Fruit fly (Drosophila melanogaster) whole organism, embryonic: ENCODE data around the gene CG14332.
A peak's percentile ranks its signal among the peaks of the same experiment; 100 is the strongest.

Experiments
- Bgb ChIP-seq: fragments of 200-800 bp; sonication (Bioruptor generic); IDR thresholded peaks from 2 replicates; pipeline ENCODE4 v1.3.6; 2022; ENCODE audit warnings: missing biosample characterization, missing genetic modification characterization; ENCODE audit not compliant: partially characterized antibody
- CG10366 ChIP-seq: fragments of 200-800 bp; sonication (Bioruptor generic); IDR thresholded peaks from 2 replicates; pipeline ENCODE4 v1.3.6; 2022; ENCODE audit warnings: missing biosample characterization, missing genetic modification characterization
- CG10979 ChIP-seq: fragments of 200-800 bp; sonication (Bioruptor generic); optimal IDR thresholded peaks from 2 replicates; lab custom pipeline; 2018; ENCODE audit warnings: missing biosample characterization, mild to moderate bottlenecking, missing genetic modification characterization, moderate library complexity
- CG11247 ChIP-seq: fragments of 200-800 bp; sonication (Bioruptor generic); IDR thresholded peaks from 2 replicates; pipeline ENCODE4 v1.3.6; 2022; ENCODE audit warnings: missing biosample characterization, missing genetic modification characterization
- CG11560 ChIP-seq: fragments of 200-800 bp; sonication (Bioruptor generic); IDR thresholded peaks from 3 replicates; pipeline ENCODE4 v1.3.6; 2022; ENCODE audit warnings: missing biosample characterization, missing genetic modification characterization
- CG15479 ChIP-seq: fragments of 200-800 bp; sonication (Bioruptor generic); optimal IDR thresholded peaks from 3 replicates; lab custom pipeline; 2019; ENCODE audit warnings: missing biosample characterization, mild to moderate bottlenecking, missing genetic modification characterization, moderate library complexity
- CG16779 ChIP-seq: fragments of 200-800 bp; sonication (Bioruptor generic); IDR thresholded peaks from 2 replicates; pipeline ENCODE4 v1.3.6; 2022; ENCODE audit warnings: missing biosample characterization, missing genetic modification characterization
- CG16863 ChIP-seq: fragments of 200-800 bp; sonication (Bioruptor generic); optimal IDR thresholded peaks from 3 replicates; lab custom pipeline; 2016; ENCODE audit warnings: missing biosample characterization, missing genetic modification characterization
- CG18476 ChIP-seq: fragments of 200-800 bp; sonication (Bioruptor generic); optimal IDR thresholded peaks from 2 replicates; lab custom pipeline; 2016; ENCODE audit warnings: missing biosample characterization, mild to moderate bottlenecking, missing genetic modification characterization
- CG30431 ChIP-seq: fragments of 200-800 bp; sonication (Bioruptor generic); optimal IDR thresholded peaks from 2 replicates; lab custom pipeline; 2017; ENCODE audit warnings: missing biosample characterization, missing genetic modification characterization
- CG31388 ChIP-seq: fragments of 200-800 bp; sonication (Bioruptor generic); optimal IDR thresholded peaks from 2 replicates; lab custom pipeline; 2016; ENCODE audit warnings: missing biosample characterization, missing genetic modification characterization
- CG31441 ChIP-seq: fragments of 200-800 bp; sonication (Bioruptor generic); IDR thresholded peaks from 2 replicates; pipeline ENCODE4 v1.3.6; 2022; ENCODE audit warnings: missing biosample characterization, missing genetic modification characterization
- CG3281 ChIP-seq: fragments of 200-800 bp; sonication (Bioruptor generic); optimal IDR thresholded peaks from 3 replicates; lab custom pipeline; 2017; ENCODE audit warnings: missing biosample characterization, mild to moderate bottlenecking, missing genetic modification characterization
- CG4707 ChIP-seq: fragments of 200-800 bp; sonication (Bioruptor generic); optimal IDR thresholded peaks from 2 replicates; lab custom pipeline; 2018; ENCODE audit warnings: missing biosample characterization, mild to moderate bottlenecking, missing genetic modification characterization, moderate library complexity
- CG5180 ChIP-seq: fragments of 200-800 bp; sonication (Bioruptor generic); optimal IDR thresholded peaks from 3 replicates; lab custom pipeline; 2017; ENCODE audit warnings: missing biosample characterization, missing genetic modification characterization, mild to moderate bottlenecking, moderate library complexity, missing genetic modification reagents
- CG5245 ChIP-seq: fragments of 200-800 bp; sonication (Bioruptor generic); optimal IDR thresholded peaks from 3 replicates; lab custom pipeline; 2016; ENCODE audit warnings: missing biosample characterization, missing genetic modification characterization
- CG5953 ChIP-seq: fragments of 200-800 bp; sonication (Bioruptor generic); IDR thresholded peaks from 2 replicates; pipeline ENCODE4 v1.3.6; 2022; ENCODE audit warnings: missing biosample characterization, missing genetic modification characterization
- CG7357 ChIP-seq: fragments of 200-800 bp; sonication (Bioruptor generic); IDR thresholded peaks from 3 replicates; pipeline ENCODE4 v1.3.6; 2022; ENCODE audit warnings: missing biosample characterization, missing genetic modification characterization
- CG7839 ChIP-seq: fragments of 200-800 bp; sonication (Bioruptor generic); optimal IDR thresholded peaks from 3 replicates; lab custom pipeline; 2018; ENCODE audit warnings: missing biosample characterization, mild to moderate bottlenecking, missing genetic modification characterization, moderate library complexity
- CG8290 ChIP-seq, 3 experiments: fragments of 200-800 bp; sonication (Bioruptor generic); optimal IDR thresholded peaks; 2 replicates each; lab custom pipeline; 2016 to 2019; ENCODE audit warnings: missing biosample characterization in 3 of 3, missing genetic modification characterization in 3 of 3, mild to moderate bottlenecking in 2 of 3, moderate library complexity in 1 of 3
- CG9727 ChIP-seq: fragments of 200-800 bp; sonication (Bioruptor generic); optimal IDR thresholded peaks from 3 replicates; lab custom pipeline; 2017; ENCODE audit warnings: missing biosample characterization, mild to moderate bottlenecking, missing genetic modification characterization
- CoRest ChIP-seq: fragments of 200-800 bp; sonication (Bioruptor generic); optimal IDR thresholded peaks from 3 replicates; lab custom pipeline; 2018; ENCODE audit warnings: missing biosample characterization, mild to moderate bottlenecking, missing genetic modification characterization, moderate library complexity
- Dad ChIP-seq: fragments of 200-800 bp; sonication (Bioruptor generic); optimal IDR thresholded peaks from 3 replicates; lab custom pipeline; 2016; ENCODE audit warnings: missing biosample characterization, missing genetic modification characterization
- Fer2 ChIP-seq: fragments of 200-800 bp; sonication (Bioruptor generic); optimal IDR thresholded peaks from 2 replicates; lab custom pipeline; 2018; ENCODE audit warnings: missing biosample characterization, mild to moderate bottlenecking, missing genetic modification characterization, moderate library complexity
- Fer3 ChIP-seq: fragments of 200-800 bp; sonication (Bioruptor generic); optimal IDR thresholded peaks from 2 replicates; lab custom pipeline; 2018; ENCODE audit warnings: missing biosample characterization, mild to moderate bottlenecking, missing genetic modification characterization, moderate library complexity
- Gug ChIP-seq: fragments of 200-800 bp; sonication (Bioruptor generic); IDR thresholded peaks from 4 replicates; pipeline ENCODE4 v1.3.6; 2022; ENCODE audit warnings: missing biosample characterization, missing genetic modification characterization
- Hr51 ChIP-seq, 2 experiments: fragments of 200-800 bp; sonication (Bioruptor generic); optimal IDR thresholded peaks; 2 replicates in 1 of 2; 3 replicates in 1 of 2; lab custom pipeline; 2016 to 2018; ENCODE audit warnings: missing biosample characterization in 2 of 2, missing genetic modification characterization in 2 of 2, mild to moderate bottlenecking in 1 of 2, moderate library complexity in 1 of 2
- Hsf ChIP-seq: fragments of 200-800 bp; sonication (Bioruptor generic); optimal IDR thresholded peaks from 3 replicates; lab custom pipeline; 2016; ENCODE audit warnings: missing biosample characterization, missing genetic modification characterization
- Jarid2 ChIP-seq: fragments of 200-800 bp; sonication (Bioruptor generic); optimal IDR thresholded peaks from 3 replicates; lab custom pipeline; 2017; ENCODE audit warnings: mild to moderate bottlenecking, missing biosample characterization, missing genetic modification reagents, missing genetic modification characterization
- Optix ChIP-seq: fragments of 200-800 bp; sonication (Bioruptor generic); IDR thresholded peaks from 3 replicates; pipeline ENCODE4 v1.3.6; 2022; ENCODE audit warnings: missing biosample characterization, missing genetic modification characterization
- Ssrp ChIP-seq: fragments of 200-800 bp; sonication (Bioruptor generic); optimal IDR thresholded peaks from 2 replicates; lab custom pipeline; 2018; ENCODE audit warnings: missing biosample characterization, mild to moderate bottlenecking, missing genetic modification characterization, moderate library complexity
- abd-A ChIP-seq: fragments of 200-800 bp; sonication (Bioruptor generic); optimal IDR thresholded peaks from 3 replicates; lab custom pipeline; 2019; ENCODE audit warnings: missing biosample characterization, mild to moderate bottlenecking, missing genetic modification characterization, moderate library complexity
- bsh ChIP-seq, 2 experiments: fragments of 200-800 bp; sonication (Bioruptor generic); optimal IDR thresholded peaks; 2 replicates each; lab custom pipeline; 2017 to 2018; ENCODE audit warnings: mild to moderate bottlenecking in 2 of 2, missing biosample characterization in 2 of 2, missing genetic modification characterization in 2 of 2, moderate library complexity in 1 of 2
- cato ChIP-seq: fragments of 200-800 bp; sonication (Bioruptor generic); optimal IDR thresholded peaks from 2 replicates; lab custom pipeline; 2016; ENCODE audit warnings: missing biosample characterization, missing genetic modification characterization, borderline replicate concordance
- eve ChIP-seq, 2 experiments: fragments of >200 bp; optimal IDR thresholded peaks; 2 replicates each; lab custom pipeline; 2017; ENCODE audit warnings: missing biosample characterization in 2 of 2, missing genetic modification characterization in 2 of 2
- fd3F ChIP-seq: fragments of 200-800 bp; sonication (Bioruptor generic); optimal IDR thresholded peaks from 2 replicates; lab custom pipeline; 2018; ENCODE audit warnings: missing biosample characterization, mild to moderate bottlenecking, missing genetic modification characterization, moderate library complexity
- ftz-f1 ChIP-seq: fragments of 200-800 bp; sonication (Bioruptor generic); optimal IDR thresholded peaks from 2 replicates; lab custom pipeline; 2016; ENCODE audit warnings: missing biosample characterization, missing genetic modification characterization
- grau ChIP-seq: fragments of 200-800 bp; optimal IDR thresholded peaks from 3 replicates; lab custom pipeline; 2019; ENCODE audit warnings: missing biosample characterization, mild to moderate bottlenecking, missing genetic modification characterization, moderate library complexity
- grn ChIP-seq: fragments of 200-800 bp; sonication (Bioruptor generic); optimal IDR thresholded peaks from 3 replicates; lab custom pipeline; 2017; ENCODE audit warnings: missing biosample characterization, missing genetic modification characterization
- kah ChIP-seq: fragments of 200-800 bp; sonication (Bioruptor generic); optimal IDR thresholded peaks from 2 replicates; lab custom pipeline; 2018; ENCODE audit warnings: missing biosample characterization, mild to moderate bottlenecking, missing genetic modification characterization
- ken ChIP-seq: fragments of 200-800 bp; sonication (Bioruptor generic); IDR thresholded peaks from 3 replicates; pipeline ENCODE4 v1.3.6; 2022; ENCODE audit warnings: missing biosample characterization, missing genetic modification characterization
- p53 ChIP-seq: fragments of 200-800 bp; sonication (Bioruptor generic); optimal IDR thresholded peaks from 2 replicates; lab custom pipeline; 2016; ENCODE audit warnings: missing biosample characterization, missing genetic modification characterization
- sc ChIP-seq, 3 experiments: fragments of >200 bp in 2 of 3; fragments of 200-800 bp in 1 of 3; sonication (Bioruptor generic) in 1 of 3; optimal IDR thresholded peaks; 2 replicates in 2 of 3; 3 replicates in 1 of 3; lab custom pipeline; 2017; ENCODE audit warnings: mild to moderate bottlenecking in 1 of 3, missing biosample characterization in 1 of 3, missing genetic modification characterization in 1 of 3, missing genetic modification reagents in 1 of 3
- tgo ChIP-seq: fragments of 200-800 bp; sonication (Bioruptor generic); IDR thresholded peaks from 3 replicates; pipeline ENCODE4 v1.3.6; 2022; ENCODE audit warnings: missing biosample characterization, missing genetic modification characterization
- tna ChIP-seq: fragments of 200-800 bp; sonication (Bioruptor generic); IDR thresholded peaks from 2 replicates; pipeline ENCODE4 v1.3.6; 2022; ENCODE audit warnings: missing biosample characterization, missing genetic modification characterization; ENCODE audit not compliant: partially characterized antibody
- unpg ChIP-seq: fragments of 200-800 bp; sonication (Bioruptor generic); optimal IDR thresholded peaks from 3 replicates; lab custom pipeline; 2018; ENCODE audit warnings: missing biosample characterization, mild to moderate bottlenecking, missing genetic modification characterization, moderate library complexity
- vnd ChIP-seq: fragments of 200-800 bp; sonication (Bioruptor generic); IDR thresholded peaks from 3 replicates; pipeline ENCODE4 v1.3.6; 2022; ENCODE audit warnings: missing biosample characterization, missing genetic modification characterization; ENCODE audit not compliant: partially characterized antibody

The CG14332 gene

DNA sequence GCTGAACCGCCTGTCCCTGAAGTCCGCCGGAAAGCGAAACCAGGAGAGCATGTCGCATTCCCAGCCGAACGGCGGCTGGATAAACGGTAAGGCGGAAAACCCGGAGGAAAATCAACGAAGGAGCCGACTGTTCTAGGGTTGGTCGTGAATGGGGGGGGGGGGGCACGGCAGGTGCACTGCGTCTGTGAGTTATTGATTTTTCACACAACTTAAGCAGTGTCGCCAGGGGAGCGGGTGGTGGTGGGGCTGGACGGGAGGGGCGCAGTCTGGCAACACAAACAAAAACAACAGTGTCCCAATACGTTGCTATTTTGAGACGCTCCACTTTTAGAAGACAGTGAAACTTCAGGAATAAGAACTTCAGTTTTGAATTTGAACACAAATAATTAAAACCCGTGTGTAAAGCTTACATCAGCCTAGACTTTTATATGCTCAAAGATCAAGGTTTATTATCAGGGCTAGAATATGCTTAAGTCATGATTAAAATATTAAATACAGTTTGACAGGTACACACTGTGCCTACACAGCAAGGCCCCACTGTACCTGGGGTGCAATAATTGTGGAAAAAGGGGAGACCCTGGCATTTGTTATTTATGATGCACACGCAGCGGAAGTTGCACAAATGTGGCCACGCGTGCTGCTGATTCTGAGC, 35.7 kb downstream of the CG14332 start (continued):
- TF ChIP-seq CG31388 (GFP tag; lab: Kevin White, UChicago) (no peak), Jarid2 (GFP tag; lab: Kevin White, UChicago) (no peak), grau (peak; percentile 95), grn (no peak), CG5180 (GFP tag; lab: Kevin White, UChicago) (peak; percentile 24), Optix (GFP tag; lab: Robert Waterston, UW) (peak; percentile 69; the same call in 2 of the 3 replicates), CG31441 (peak; percentile 65), Bgb (GFP tag; lab: Robert Waterston, UW) (no peak), kah (peak; percentile 49), CG5953 (peak; percentile 78), p53 (GFP tag; lab: Kevin White, UChicago) (no peak), CG5245 (peak; percentile 64), eve (GFP tag; optimal IDR thresholded peaks at IDR 0.05; lab: Kevin White, UChicago) (peak in 1 of 2 experiments; percentile 57), Hr51 (GFP tag; optimal IDR thresholded peaks at IDR 0.05; lab: Kevin White, UChicago) (peak in 1 of 2 experiments; percentile 72), CoRest (tag; lab: Kevin White, UChicago) (peak; percentile 72), tna (GFP tag; lab: Robert Waterston, UW) (no peak), vnd (GFP tag; lab: Robert Waterston, UW) (no peak), CG30431 (GFP tag; lab: Kevin White, UChicago) (peak; percentile 42), cato (GFP tag; lab: Kevin White, UChicago) (no peak), CG15479 (GFP tag; lab: Kevin White, UChicago) (no peak), ftz-f1 (GFP tag; lab: Kevin White, UChicago) (no peak), CG16779 (GFP tag; lab: Robert Waterston, UW) (0 out of 2 replicates have a peak, but pooled peaks have one; percentile 18), unpg (GFP tag; lab: Kevin White, UChicago) (peak; percentile 82), tgo (peak; percentile 68), CG3281 (GFP tag; lab: Kevin White, UChicago) (peak; percentile 63), Gug (GFP tag; lab: Robert Waterston, UW) (peak; percentile 66; the same call in 3 of the 4 replicates), CG10366 (GFP tag; lab: Robert Waterston, UW) (peak; percentile 82), ken (GFP tag; lab: Robert Waterston, UW) (peak; percentile 76), CG7839 (tag; lab: Kevin White, UChicago) (peak; percentile 73), Fer3 (tag; lab: Kevin White, UChicago) (peak; percentile 65), CG18476 (GFP tag; lab: Kevin White, UChicago) (peak; percentile 50), CG9727 (GFP tag; lab: Kevin White, UChicago) (peak; percentile 57), CG4707 (GFP tag; lab: Kevin White, UChicago) (peak; percentile 55), CG11247 (GFP tag; lab: Robert Waterston, UW) (peak; percentile 56; the same call in 1 of the 2 replicates), CG16863 (GFP tag; lab: Kevin White, UChicago) (peak; percentile 36), sc (optimal IDR thresholded peaks at IDR 0.05; lab: Kevin White, UChicago) (no peak), sc (GFP tag; optimal IDR thresholded peaks at IDR 0.05; lab: Kevin White, UChicago) (peak; percentile 59), CG7357 (peak; percentile 57; the same call in 1 of the 3 replicates), fd3F (GFP tag; lab: Kevin White, UChicago) (peak; percentile 11), abd-A (no peak), CG10979 (tag; lab: Kevin White, UChicago) (peak; percentile 80), Hsf (GFP tag; lab: Kevin White, UChicago) (peak; percentile 54), bsh (GFP tag; optimal IDR thresholded peaks at IDR 0.05; lab: Kevin White, UChicago) (peak; percentile 60 to 84), CG8290 (GFP tag; optimal IDR thresholded peaks at IDR 0.05; lab: Kevin White, UChicago) (peak; percentile 11), CG8290 (tag; optimal IDR thresholded peaks at IDR 0.05; lab: Kevin White, UChicago) (peak in 1 of 2 experiments; percentile 63), CG11560 (tag; lab: Robert Waterston, UW) (no peak), Ssrp (tag; lab: Kevin White, UChicago) (peak; percentile 65), Fer2 (tag; lab: Kevin White, UChicago) (peak; percentile 42), Dad (GFP tag; lab: Kevin White, UChicago) (peak; percentile 17)
